Worm (Caenorhabditis elegans): ENCODE results near the gene K07F5.17.

The K07F5.17 gene

ce11 chrIV:9875646-9876045, 33.5 kb downstream of the K07F5.17 start (continued):
- peak; percentile 44 for TF ChIP-seq cey-2 (tag; optimal IDR thresholded peaks at IDR 0.05; ENCODE audit: borderline replicate concordance, insufficient read depth)
- no peak for TF ChIP-seq R02D3.7 (tag; optimal IDR thresholded peaks at IDR 0.05)
- no peak for TF ChIP-seq hif-1 (tag; optimal IDR thresholded peaks at IDR 0.05)
- no peak for TF ChIP-seq egl-43 (GFP tag; IDR thresholded peaks at IDR 0.05)

ce11 chrIV:9878893-9879379, 36.8 kb downstream of the K07F5.17 start, which contains the start of gene nhr-4:
TSS of gene nhr-4 (plus strand) at chrIV:9879329.
- no peak for TF ChIP-seq egl-27 (tag; optimal IDR thresholded peaks at IDR 0.05)
- no peak for TF ChIP-seq snpc-1.2 (GFP tag; IDR thresholded peaks at IDR 0.05)
- no peak for TF ChIP-seq jun-1 (tag; optimal IDR thresholded peaks at IDR 0.05)
- no peak for TF ChIP-seq lsy-2 (tag; optimal IDR thresholded peaks at IDR 0.05)
- no peak for TF ChIP-seq nhr-102 (tag; optimal IDR thresholded peaks at IDR 0.05)
- TF ChIP-seq ceh-62 (tag; optimal IDR thresholded peaks at IDR 0.05) = no peak
- no peak for TF ChIP-seq snpc-4 (tag; optimal IDR thresholded peaks at IDR 0.05)
- no peak for TF ChIP-seq hlh-30 (tag; optimal IDR thresholded peaks at IDR 0.05; ENCODE audit: insufficient read depth)

- TF ChIP-seq ceh-82 (tag; optimal IDR thresholded peaks at IDR 0.05) (no peak), T26A8.4 (GFP tag; IDR thresholded peaks at IDR 0.05) (no peak), dve-1 (tag; optimal IDR thresholded peaks at IDR 0.05; ENCODE audit: insufficient read depth) (no peak), madf-9 (GFP tag; conservative IDR thresholded peaks at IDR 0.05) (no peak), lsy-2 (tag; optimal IDR thresholded peaks at IDR 0.05) (no peak), ZK337.2 (GFP tag; IDR thresholded peaks at IDR 0.05) (no peak), dmd-9 (GFP tag; IDR thresholded peaks at IDR 0.05) (no peak), mxl-2 (GFP tag; conservative IDR thresholded peaks at IDR 0.05) (no peak), mdl-1 (tag; optimal IDR thresholded peaks at IDR 0.05) (no peak), zag-1 (tag; optimal IDR thresholded peaks at IDR 0.05) (no peak), vab-7 (GFP tag; IDR thresholded peaks at IDR 0.05) (no peak), Y75B8A.6 (GFP tag; IDR thresholded peaks at IDR 0.05) (no peak), aly-2 (tag; optimal IDR thresholded peaks at IDR 0.05) (no peak), nhr-76 (tag; optimal IDR thresholded peaks at IDR 0.05) (no peak), rbr-2 (tag; optimal IDR thresholded peaks at IDR 0.05) (no peak), nhr-28 (tag; optimal IDR thresholded peaks at IDR 0.05) (peak; percentile 4), mdt-29 (GFP tag; IDR thresholded peaks at IDR 0.05) (no peak), snpc-4 (tag; optimal IDR thresholded peaks at IDR 0.05) (no peak), ceh-62 (tag; optimal IDR thresholded peaks at IDR 0.05) (no peak), D1046.2 (GFP tag; IDR thresholded peaks at IDR 0.05) (no peak), T20F7.1 (GFP tag; optimal IDR thresholded peaks at IDR 0.05) (peak; percentile 48), lin-1 (GFP tag; IDR thresholded peaks at IDR 0.05) (no peak), nhr-25 (tag; optimal IDR thresholded peaks at IDR 0.05; ENCODE audit: borderline replicate concordance, insufficient read depth) (no peak), tag-97 (GFP tag; IDR thresholded peaks at IDR 0.05) (no peak), lim-7 (GFP tag; IDR thresholded peaks at IDR 0.05) (no peak), gei-8 (GFP tag; optimal IDR thresholded peaks at IDR 0.05) (no peak), nhr-77 (tag; optimal IDR thresholded peaks at IDR 0.05) (peak; percentile 34), ceh-20 (GFP tag; IDR thresholded peaks at IDR 0.05) (no peak), Y48G9A.11 (GFP tag; IDR thresholded peaks at IDR 0.05) (no peak), saeg-2 (GFP tag; IDR thresholded peaks at IDR 0.05) (no peak), spr-1 (tag; optimal IDR thresholded peaks at IDR 0.05) (no peak), egl-43 (GFP tag; IDR thresholded peaks at IDR 0.05) (no peak), hif-1 (tag; optimal IDR thresholded peaks at IDR 0.05) (no peak), zip-2 (tag; optimal IDR thresholded peaks at IDR 0.05) (no peak), madf-5 (GFP tag; IDR thresholded peaks at IDR 0.05) (0 out of 4 replicates have a peak, but pooled peaks of 1 of the 2 experiments have one; percentile 14), F49E8.2 (tag; optimal IDR thresholded peaks at IDR 0.05; ENCODE audit: borderline replicate concordance) (no peak), lin-29 (GFP tag; IDR thresholded peaks at IDR 0.05) (no peak), nhr-10 (tag; optimal IDR thresholded peaks at IDR 0.05) (no peak), unc-62 (GFP tag; optimal IDR thresholded peaks at IDR 0.05 in 1 of 2) (no peak), unc-62 (tag; optimal IDR thresholded peaks at IDR 0.05) (no peak)
Measured at ce11 chrIV:9884257-9884656, 42.1 kb downstream of the K07F5.17 start, which contains the start of the genes prp-18 and mccc-1. TSS of gene prp-18 (minus strand) at chrIV:9884383. TSS of gene mccc-1 (plus strand) at chrIV:9884570.

All from whole organism, L4 larva.